Fruit fly (Drosophila melanogaster): ENCODE results near the gene Lamtor5.

- TF ChIP-seq ttk (optimal IDR thresholded peaks at IDR 0.05) (no peak), psq (optimal IDR thresholded peaks at IDR 0.05) (no peak), Myc (optimal IDR thresholded peaks at IDR 0.05) (no peak)
These were observed 34.7 kb downstream of the Lamtor5 start for dm6 chrX:1823883-1824609.
